Worm (Caenorhabditis elegans) whole organism, midembryonic: Measurements from ENCODE around the gene aexr-3.

Experiments
- T22C8.4 ChIP-seq: fragments of 200-800 bp; sonication (Bioruptor generic); IDR thresholded peaks from 2 replicates; pipeline ENCODE4 v1.3.6; 2022; ENCODE audit warnings: missing genetic modification characterization, missing compliant biosample characterization
- cog-1 ChIP-seq: sonication (generic microtip); optimal IDR thresholded peaks from 2 replicates; lab custom pipeline; 2016; ENCODE audit warnings: missing genetic modification characterization, missing compliant biosample characterization
- flt-1 ChIP-seq: fragments of 200-800 bp; sonication (Bioruptor generic); IDR thresholded peaks from 2 replicates; pipeline ENCODE4 v1.3.6; 2022; ENCODE audit warnings: missing genetic modification characterization, missing compliant biosample characterization
- klf-2 ChIP-seq: fragments of 200-800 bp; sonication (Bioruptor generic); conservative IDR thresholded peaks from 2 replicates; pipeline ENCODE4 v1.3.6; 2022; ENCODE audit warnings: missing genetic modification reagents, missing genetic modification characterization, missing compliant biosample characterization
- med-1 ChIP-seq: sonication (generic microtip); optimal IDR thresholded peaks from 2 replicates; lab custom pipeline; 2017; ENCODE audit warnings: missing genetic modification characterization, mild to moderate bottlenecking, missing compliant biosample characterization, antibody characterized with exemption, missing genetic modification reagents; ENCODE audit not compliant: insufficient read depth
- ref-1 ChIP-seq: fragments of 200-800 bp; sonication (Bioruptor generic); conservative IDR thresholded peaks from 2 replicates; pipeline ENCODE4 v1.3.6; 2022; ENCODE audit warnings: missing genetic modification reagents, missing genetic modification characterization, missing compliant biosample characterization
- tab-1 ChIP-seq: fragments of 200-800 bp; sonication (Bioruptor generic); IDR thresholded peaks from 2 replicates; pipeline ENCODE4 v1.3.6; 2022; ENCODE audit warnings: missing genetic modification characterization, missing compliant biosample characterization
- ztf-23 ChIP-seq: fragments of 200-800 bp; sonication (Bioruptor generic); IDR thresholded peaks from 2 replicates; pipeline ENCODE4 v1.3.6; 2022; ENCODE audit warnings: missing genetic modification reagents, missing genetic modification characterization, missing compliant biosample characterization
- ztf-29 ChIP-seq: fragments of 200-800 bp; sonication (Bioruptor generic); IDR thresholded peaks from 2 replicates; pipeline ENCODE4 v1.3.6; 2022; ENCODE audit warnings: missing genetic modification reagents, missing genetic modification characterization, missing compliant biosample characterization

aexr-3 gene

ce11 chrX:8961120-8961834 lies at the start of gene aexr-3:
aexr-3 (minus strand) TSS chrX:8961170.
- TF ChIP-seq ref-1 (GFP tag; lab: Robert Waterston, UW) (no peak), tab-1 (GFP tag; lab: Robert Waterston, UW) (no peak), ztf-23 (GFP tag; lab: Robert Waterston, UW) (no peak), klf-2 (GFP tag; lab: Robert Waterston, UW) (no peak), med-1 (no peak), T22C8.4 (GFP tag; lab: Robert Waterston, UW) (no peak), cog-1 (tag; lab: Kevin White, UChicago) (no peak), ztf-29 (GFP tag; lab: Robert Waterston, UW) (no peak), flt-1 (no peak)

ce11 chrX:9010418-9010817 lies 49.4 kb upstream of the aexr-3 start, which contains the start of gene C24A3.9:
C24A3.9 (minus strand) TSS chrX:9010518.
- no peak for TF ChIP-seq klf-2 (GFP tag; lab: Robert Waterston, UW)
- no peak for TF ChIP-seq tab-1 (GFP tag; lab: Robert Waterston, UW)
- TF ChIP-seq ztf-29 (GFP tag; lab: Robert Waterston, UW): no peak
- TF ChIP-seq flt-1: no peak
- no peak for TF ChIP-seq T22C8.4 (GFP tag; lab: Robert Waterston, UW)
- TF ChIP-seq med-1: no peak
- TF ChIP-seq cog-1 (tag; lab: Kevin White, UChicago): no peak
- TF ChIP-seq ref-1 (GFP tag; lab: Robert Waterston, UW): no peak

ce11 chrX:8998809-8999208 lies 37.8 kb upstream of the aexr-3 start, which contains the start of gene C24A3.1:
C24A3.1 (plus strand) TSS chrX:8999071.
- no peak for TF ChIP-seq ztf-29 (GFP tag; lab: Robert Waterston, UW)
- no peak for TF ChIP-seq ztf-23 (GFP tag; lab: Robert Waterston, UW)
- no peak for TF ChIP-seq cog-1 (tag; lab: Kevin White, UChicago)
- TF ChIP-seq klf-2 (GFP tag; lab: Robert Waterston, UW): no peak
- TF ChIP-seq med-1: no peak
- no peak for TF ChIP-seq ref-1 (GFP tag; lab: Robert Waterston, UW)

- TF ChIP-seq ztf-29 (GFP tag; lab: Robert Waterston, UW): no peak
These were observed 36.6 kb upstream of the aexr-3 start, which contains the start of gene C24A3.2 for ce11 chrX:8997450-8998075. C24A3.2 (plus strand) TSS chrX:8997500.

ce11 chrX:8996496-8997116 lies 35.6 kb upstream of the aexr-3 start:
- TF ChIP-seq tab-1 (GFP tag; lab: Robert Waterston, UW): no peak
- no peak for TF ChIP-seq ztf-23 (GFP tag; lab: Robert Waterston, UW)
- TF ChIP-seq ztf-29 (GFP tag; lab: Robert Waterston, UW): no peak
- no peak for TF ChIP-seq klf-2 (GFP tag; lab: Robert Waterston, UW)
- TF ChIP-seq ref-1 (GFP tag; lab: Robert Waterston, UW): no peak

ce11 chrX:8995527-8995946 lies 34.6 kb upstream of the aexr-3 start:
- TF ChIP-seq flt-1 (0 out of 2 replicates have a peak, but pooled peaks have one; percentile 35), klf-2 (GFP tag; lab: Robert Waterston, UW) (no peak), med-1 (no peak), ztf-29 (GFP tag; lab: Robert Waterston, UW) (no peak), cog-1 (tag; lab: Kevin White, UChicago) (peak; percentile 7), ztf-23 (GFP tag; lab: Robert Waterston, UW) (0 out of 2 replicates have a peak, but pooled peaks have one; percentile 52), T22C8.4 (GFP tag; lab: Robert Waterston, UW) (no peak), ref-1 (GFP tag; lab: Robert Waterston, UW) (no peak)

- no peak for TF ChIP-seq ref-1 (GFP tag; lab: Robert Waterston, UW)
- TF ChIP-seq flt-1: no peak
- TF ChIP-seq ztf-29 (GFP tag; lab: Robert Waterston, UW): no peak
- TF ChIP-seq ztf-23 (GFP tag; lab: Robert Waterston, UW): no peak
- TF ChIP-seq cog-1 (tag; lab: Kevin White, UChicago): no peak
- TF ChIP-seq med-1: no peak
- no peak for TF ChIP-seq T22C8.4 (GFP tag; lab: Robert Waterston, UW)
- TF ChIP-seq tab-1 (GFP tag; lab: Robert Waterston, UW): no peak
- no peak for TF ChIP-seq klf-2 (GFP tag; lab: Robert Waterston, UW)
These were observed 31.0 kb upstream of the aexr-3 start, which contains the start of gene C24A3.4 for ce11 chrX:8991856-8992456. C24A3.4 (plus strand) TSS chrX:8992406.

- TF ChIP-seq T22C8.4 (GFP tag; lab: Robert Waterston, UW): no peak
- TF ChIP-seq ztf-23 (GFP tag; lab: Robert Waterston, UW): no peak
- no peak for TF ChIP-seq ref-1 (GFP tag; lab: Robert Waterston, UW)
- TF ChIP-seq tab-1 (GFP tag; lab: Robert Waterston, UW): no peak
- TF ChIP-seq klf-2 (GFP tag; lab: Robert Waterston, UW): no peak
- TF ChIP-seq ztf-29 (GFP tag; lab: Robert Waterston, UW): no peak
- TF ChIP-seq cog-1 (tag; lab: Kevin White, UChicago): no peak
- TF ChIP-seq med-1: no peak
- TF ChIP-seq flt-1: no peak
These were observed 26.9 kb upstream of the aexr-3 start, which contains the start of gene twk-18 for ce11 chrX:8987828-8988227. twk-18 (plus strand) TSS chrX:8988128.

- TF ChIP-seq ztf-23 (GFP tag; lab: Robert Waterston, UW) (no peak), ref-1 (GFP tag; lab: Robert Waterston, UW) (no peak)
These were observed 25.5 kb upstream of the aexr-3 start for ce11 chrX:8986452-8986851.
